Fruit fly (Drosophila melanogaster) whole organism, wandering third instar larva: ENCODE measurements around the gene emc.

Experiments
- Abd-B ChIP-seq: fragments of >200 bp; optimal IDR thresholded peaks from 2 replicates; lab custom pipeline; 2017; ENCODE audit warnings: missing biosample characterization, missing genetic modification characterization
- CG32264 ChIP-seq: fragments of 200-800 bp; sonication (Bioruptor generic); optimal IDR thresholded peaks from 2 replicates; lab custom pipeline; 2016; ENCODE audit warnings: missing biosample characterization, missing genetic modification characterization
- CG9705 ChIP-seq: fragments of 200-800 bp; sonication (Bioruptor generic); optimal IDR thresholded peaks from 2 replicates; lab custom pipeline; 2018; ENCODE audit warnings: missing biosample characterization, mild to moderate bottlenecking, missing genetic modification characterization
- CrebA ChIP-seq: fragments of 200-800 bp; sonication (Bioruptor generic); optimal IDR thresholded peaks from 2 replicates; lab custom pipeline; 2016; ENCODE audit warnings: missing biosample characterization, mild to moderate bottlenecking, missing genetic modification characterization, borderline replicate concordance
- Dfd ChIP-seq: fragments of >200 bp; optimal IDR thresholded peaks from 2 replicates; lab custom pipeline; 2017; ENCODE audit warnings: missing biosample characterization, missing genetic modification characterization
- Dif ChIP-seq: fragments of 200-275, 200-300 bp; sonication (Bioruptor generic); optimal IDR thresholded peaks from 2 replicates; lab custom pipeline; 2018; ENCODE audit warnings: missing biosample characterization, missing genetic modification characterization; ENCODE audit not compliant: partially characterized antibody
- GATAd ChIP-seq: sonication (Bioruptor generic); optimal IDR thresholded peaks from 2 replicates; lab custom pipeline; 2016; ENCODE audit warnings: missing biosample characterization, missing genetic modification characterization
- HLH106 ChIP-seq: fragments of 200-800 bp; optimal IDR thresholded peaks from 3 replicates; lab custom pipeline; 2019; ENCODE audit warnings: missing biosample characterization, mild to moderate bottlenecking, missing genetic modification characterization, moderate library complexity
- Hnf4 ChIP-seq: fragments of 200-800 bp; sonication (Bioruptor generic); optimal IDR thresholded peaks from 2 replicates; lab custom pipeline; 2016; ENCODE audit warnings: missing biosample characterization, mild to moderate bottlenecking, missing genetic modification characterization
- Hr78 ChIP-seq: fragments of >200 bp; optimal IDR thresholded peaks from 2 replicates; lab custom pipeline; 2017; ENCODE audit warnings: missing biosample characterization, missing genetic modification characterization
- Hr83 ChIP-seq: fragments of 200-300 bp; sonication (Bioruptor generic); optimal IDR thresholded peaks from 2 replicates; lab custom pipeline; 2016; ENCODE audit warnings: missing biosample characterization, mild to moderate bottlenecking, missing genetic modification characterization, moderate library complexity; ENCODE audit not compliant: poor library complexity, severe bottlenecking
- Jra ChIP-seq: sonication (Bioruptor generic); optimal IDR thresholded peaks from 2 replicates; lab custom pipeline; 2016; ENCODE audit warnings: missing biosample characterization, missing genetic modification characterization
- Mio ChIP-seq: sonication (Bioruptor generic); optimal IDR thresholded peaks from 2 replicates; lab custom pipeline; 2016; ENCODE audit warnings: missing biosample characterization, missing genetic modification characterization
- Myc ChIP-seq: fragments of >200 bp; optimal IDR thresholded peaks from 2 replicates; lab custom pipeline; 2017
- N ChIP-seq: fragments of >200 bp; optimal IDR thresholded peaks from 2 replicates; lab custom pipeline; 2018; ENCODE audit warnings: missing biosample characterization, missing external identifiers, missing genetic modification characterization
- OdsH ChIP-seq: fragments of 200-800 bp; sonication (Bioruptor generic); optimal IDR thresholded peaks from 2 replicates; lab custom pipeline; 2016; ENCODE audit warnings: missing biosample characterization, mild to moderate bottlenecking, missing genetic modification characterization
- Rel ChIP-seq, 2 experiments: fragments of 200-800 bp; sonication (Bioruptor generic) in 1 of 2; optimal IDR thresholded peaks; 2 replicates in 1 of 2; 3 replicates in 1 of 2; lab custom pipeline; 2016 to 2019; ENCODE audit warnings: mild to moderate bottlenecking in 2 of 2, missing biosample characterization in 2 of 2, missing genetic modification characterization in 2 of 2, moderate library complexity in 1 of 2
- Sp1 ChIP-seq: fragments of 200-800 bp; sonication (Bioruptor generic); optimal IDR thresholded peaks from 3 replicates; lab custom pipeline; 2019; ENCODE audit warnings: missing biosample characterization, mild to moderate bottlenecking, missing genetic modification characterization, moderate library complexity
- Vsx2 ChIP-seq: fragments of 200-300, 225-300 bp; sonication (Bioruptor generic); optimal IDR thresholded peaks from 2 replicates; lab custom pipeline; 2018; ENCODE audit warnings: missing biosample characterization, missing genetic modification characterization; ENCODE audit not compliant: partially characterized antibody
- br ChIP-seq: fragments of 200-800 bp; sonication (Bioruptor generic); optimal IDR thresholded peaks from 2 replicates; lab custom pipeline; 2016; ENCODE audit warnings: missing biosample characterization, missing genetic modification characterization
- brk ChIP-seq: fragments of 200-800 bp; sonication (Bioruptor generic); optimal IDR thresholded peaks from 2 replicates; lab custom pipeline; 2016; ENCODE audit warnings: missing biosample characterization, mild to moderate bottlenecking, missing genetic modification characterization
- dl ChIP-seq, 2 experiments: fragments of 175-275, 200-275 bp in 1 of 2; fragments of 200-275 bp in 1 of 2; sonication (Bioruptor generic); optimal IDR thresholded peaks; lab custom pipeline; 2018; ENCODE audit warnings: mild to moderate bottlenecking in 2 of 2, missing biosample characterization in 2 of 2, missing genetic modification characterization in 2 of 2, moderate library complexity in 2 of 2; ENCODE audit not compliant: partially characterized antibody in 2 of 2, insufficient read depth in 1 of 2
- dmrt93B ChIP-seq: fragments of 200-800 bp; sonication (Bioruptor generic); optimal IDR thresholded peaks from 2 replicates; lab custom pipeline; 2018; ENCODE audit warnings: missing biosample characterization, mild to moderate bottlenecking, missing genetic modification characterization
- dsf ChIP-seq: sonication (Bioruptor generic); optimal IDR thresholded peaks from 2 replicates; lab custom pipeline; 2016; ENCODE audit warnings: missing biosample characterization, missing genetic modification characterization, borderline replicate concordance
- ey ChIP-seq: fragments of 200-800 bp; sonication (Bioruptor generic); optimal IDR thresholded peaks from 2 replicates; lab custom pipeline; 2016; ENCODE audit warnings: missing biosample characterization, missing genetic modification characterization
- foxo ChIP-seq, 2 experiments: fragments of 200-800 bp; sonication (Bioruptor generic); optimal IDR thresholded peaks; 2 replicates in 1 of 2; 3 replicates in 1 of 2; lab custom pipeline; 2016 to 2017; ENCODE audit warnings: missing biosample characterization in 2 of 2, missing genetic modification characterization in 2 of 2
- fru ChIP-seq: fragments of 200-800 bp; sonication (Bioruptor generic); optimal IDR thresholded peaks from 3 replicates; lab custom pipeline; 2016; ENCODE audit warnings: missing biosample characterization, mild to moderate bottlenecking, missing genetic modification characterization
- h ChIP-seq: fragments of 200-800 bp; sonication (Bioruptor generic); optimal IDR thresholded peaks from 3 replicates; lab custom pipeline; 2016; ENCODE audit warnings: missing biosample characterization, mild to moderate bottlenecking, missing genetic modification characterization
- jim ChIP-seq: fragments of 175-275, 200-325 bp; sonication (Bioruptor generic); optimal IDR thresholded peaks from 2 replicates; lab custom pipeline; 2016; ENCODE audit warnings: missing biosample characterization, mild to moderate bottlenecking, missing genetic modification characterization
- lola ChIP-seq: fragments of >200 bp; optimal IDR thresholded peaks from 2 replicates; lab custom pipeline; 2017; ENCODE audit warnings: missing biosample characterization, missing genetic modification characterization
- pan ChIP-seq: fragments of >200 bp; optimal IDR thresholded peaks from 2 replicates; lab custom pipeline; 2017
- psq ChIP-seq: fragments of 200-800 bp; sonication (Bioruptor generic); optimal IDR thresholded peaks from 3 replicates; lab custom pipeline; 2017; ENCODE audit warnings: missing biosample characterization, mild to moderate bottlenecking, missing genetic modification characterization, moderate library complexity
- rgr ChIP-seq: fragments of 200-800 bp; sonication (Bioruptor generic); optimal IDR thresholded peaks from 3 replicates; lab custom pipeline; 2016; ENCODE audit warnings: missing biosample characterization, mild to moderate bottlenecking, missing genetic modification characterization
- sage ChIP-seq: fragments of 200-800 bp; sonication (Bioruptor generic); optimal IDR thresholded peaks from 2 replicates; lab custom pipeline; 2016; ENCODE audit warnings: missing biosample characterization, mild to moderate bottlenecking, missing genetic modification characterization
- sv ChIP-seq: fragments of 200-800 bp; sonication (Bioruptor generic); optimal IDR thresholded peaks from 3 replicates; lab custom pipeline; 2016; ENCODE audit warnings: missing biosample characterization, missing genetic modification characterization
- tai ChIP-seq: sonication (Bioruptor generic); optimal IDR thresholded peaks from 2 replicates; lab custom pipeline; 2016; ENCODE audit warnings: missing biosample characterization, missing genetic modification characterization
- usp ChIP-seq: fragments of >200 bp; optimal IDR thresholded peaks from 2 replicates; lab custom pipeline; 2017; ENCODE audit warnings: missing biosample characterization, missing genetic modification characterization
- woc ChIP-seq: sonication (Bioruptor generic); optimal IDR thresholded peaks from 2 replicates; lab custom pipeline; 2016; ENCODE audit warnings: missing biosample characterization, mild to moderate bottlenecking, missing genetic modification characterization

emc gene

DNA sequence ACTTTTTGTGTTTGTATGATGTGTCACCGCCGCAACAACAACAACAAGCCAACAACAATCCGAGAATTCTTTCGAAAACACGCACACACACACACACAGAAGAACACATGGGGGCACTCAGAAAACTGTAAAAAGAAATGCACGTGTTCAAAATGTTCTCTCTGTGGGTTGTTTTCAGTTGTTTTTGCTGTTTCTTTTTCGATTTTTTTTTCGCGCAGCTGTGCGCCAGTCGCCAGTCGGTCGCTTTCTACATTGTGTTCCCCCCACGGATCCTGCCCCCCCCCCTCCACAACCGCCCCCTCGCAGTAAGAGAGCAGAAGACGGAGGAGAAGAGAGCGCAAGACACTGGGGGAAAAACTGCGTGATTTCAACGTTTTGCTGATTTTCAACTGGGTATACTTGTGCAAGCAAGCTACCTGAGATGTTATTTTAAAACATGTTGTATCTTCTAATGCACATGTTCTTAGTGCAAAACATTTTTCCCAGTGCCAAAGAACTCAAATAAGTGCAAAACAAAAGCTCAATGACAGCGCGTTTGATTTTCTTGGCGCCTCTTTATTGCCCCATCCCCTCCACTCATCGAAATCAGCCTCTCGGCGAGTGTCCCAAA, 2.4 kb downstream of the emc start:
- TF ChIP-seq h (GFP tag; lab: Kevin White, UChicago) (peak; percentile 5), Dif (GFP tag; lab: Kevin White, UChicago) (no peak), Mio (GFP tag; lab: Kevin White, UChicago) (no peak), CrebA (no peak), br (GFP tag; lab: Kevin White, UChicago) (no peak), sage (GFP tag; lab: Kevin White, UChicago) (no peak), HLH106 (tag; lab: Kevin White, UChicago) (peak; percentile 48), Dfd (GFP tag; lab: Kevin White, UChicago) (no peak), ey (peak; percentile 36), OdsH (GFP tag; lab: Kevin White, UChicago) (peak; percentile 31), foxo (GFP tag; optimal IDR thresholded peaks at IDR 0.05; lab: Kevin White, UChicago) (peak in 1 of 2 experiments; percentile 60), psq (GFP tag; lab: Kevin White, UChicago) (peak; percentile 63), woc (GFP tag; lab: Kevin White, UChicago) (no peak), Abd-B (no peak), brk (GFP tag; lab: Kevin White, UChicago) (no peak), Hr78 (GFP tag; lab: Kevin White, UChicago) (no peak), Sp1 (GFP tag; lab: Kevin White, UChicago) (no peak), sv (no peak), Myc (lab: Kevin White, UChicago) (no peak), Hnf4 (no peak), dmrt93B (GFP tag; lab: Kevin White, UChicago) (no peak), Hr83 (GFP tag; lab: Kevin White, UChicago) (no peak), N (no peak), Vsx2 (GFP tag; lab: Kevin White, UChicago) (no peak), Jra (GFP tag; lab: Kevin White, UChicago) (no peak), CG32264 (GFP tag; lab: Kevin White, UChicago) (no peak), Rel (GFP tag; optimal IDR thresholded peaks at IDR 0.05; lab: Kevin White, UChicago) (no peak), Rel (tag; optimal IDR thresholded peaks at IDR 0.05; lab: Kevin White, UChicago) (peak; percentile 30), dl (GFP tag; optimal IDR thresholded peaks at IDR 0.05; lab: Kevin White, UChicago; ENCODE audit: insufficient read depth in 1 of 2, partially characterized antibody in 2 of 2) (no peak), fru (GFP tag; lab: Kevin White, UChicago) (peak; percentile 49), dsf (GFP tag; lab: Kevin White, UChicago) (no peak), rgr (GFP tag; lab: Kevin White, UChicago) (peak; percentile 41), tai (no peak), lola (GFP tag; lab: Kevin White, UChicago) (no peak), CG9705 (GFP tag; lab: Kevin White, UChicago) (no peak), usp (GFP tag; lab: Kevin White, UChicago) (no peak), jim (GFP tag; lab: Kevin White, UChicago) (peak; percentile 27), GATAd (GFP tag; lab: Kevin White, UChicago) (no peak), pan (lab: Kevin White, UChicago) (no peak)

dm6 chr3L:753568-754156, 4.5 kb downstream of the emc start:
- TF ChIP-seq N (no peak), woc (GFP tag; lab: Kevin White, UChicago) (no peak), sage (GFP tag; lab: Kevin White, UChicago) (no peak), CrebA (no peak), dl (GFP tag; optimal IDR thresholded peaks at IDR 0.05; lab: Kevin White, UChicago; ENCODE audit: insufficient read depth in 1 of 2, partially characterized antibody in 2 of 2) (no peak), Dfd (GFP tag; lab: Kevin White, UChicago) (no peak), sv (no peak), dsf (GFP tag; lab: Kevin White, UChicago) (no peak), CG32264 (GFP tag; lab: Kevin White, UChicago) (no peak), GATAd (GFP tag; lab: Kevin White, UChicago) (no peak), OdsH (GFP tag; lab: Kevin White, UChicago) (no peak), h (GFP tag; lab: Kevin White, UChicago) (no peak), rgr (GFP tag; lab: Kevin White, UChicago) (no peak), Rel (GFP tag; optimal IDR thresholded peaks at IDR 0.05; lab: Kevin White, UChicago) (no peak), Rel (tag; optimal IDR thresholded peaks at IDR 0.05; lab: Kevin White, UChicago) (no peak), tai (no peak)
- TF ChIP-seq, all 38 proteins: peak for 0
